Fruit fly (Drosophila melanogaster): ENCODE results near the gene CG18787.

CG18787 gene

dm6 chr2L:11973145-11973738 lies 25.9 kb downstream of the CG18787 start:
- TF ChIP-seq EcR (GFP tag; optimal IDR thresholded peaks at IDR 0.05) = no peak
- TF ChIP-seq pan (optimal IDR thresholded peaks at IDR 0.05) = no peak
- TF ChIP-seq CG8478 (optimal IDR thresholded peaks at IDR 0.05) = no peak
- TF ChIP-seq Dll (optimal IDR thresholded peaks at IDR 0.05) = no peak
- TF ChIP-seq psq (optimal IDR thresholded peaks at IDR 0.05) = no peak
- TF ChIP-seq usp (GFP tag; optimal IDR thresholded peaks at IDR 0.05) = no peak

DNA sequence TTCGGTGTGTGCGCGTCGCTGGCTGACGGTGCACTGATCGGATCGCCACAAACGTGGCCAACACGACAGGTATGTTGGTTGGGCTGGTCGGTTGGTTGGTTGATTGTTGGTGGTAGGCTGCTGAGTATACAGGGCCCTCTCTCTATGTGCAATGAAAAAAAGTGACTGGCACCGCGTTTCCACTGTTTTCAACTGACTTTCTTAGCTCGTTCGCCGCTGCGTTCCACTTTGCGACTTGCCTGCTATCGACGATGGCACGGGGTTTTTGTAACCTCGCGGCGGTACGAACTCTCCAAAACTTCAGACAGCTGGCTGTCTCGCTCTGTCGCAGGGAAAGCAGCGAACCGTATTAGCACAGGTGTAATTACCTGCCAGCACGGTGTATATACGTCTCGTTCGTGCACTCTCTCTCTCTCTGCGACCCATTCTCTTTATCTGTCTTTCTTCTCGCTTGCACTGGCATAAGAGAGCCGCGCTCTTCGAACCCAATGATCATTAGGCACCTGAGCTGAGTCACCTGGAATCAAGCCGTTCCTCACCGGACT lies 28.2 kb downstream of the CG18787 start:
- no peak for TF ChIP-seq EcR (GFP tag; optimal IDR thresholded peaks at IDR 0.05)
- TF ChIP-seq Dll (optimal IDR thresholded peaks at IDR 0.05) = peak; percentile 75
- no peak for TF ChIP-seq psq (optimal IDR thresholded peaks at IDR 0.05)
- TF ChIP-seq usp (GFP tag; optimal IDR thresholded peaks at IDR 0.05) = no peak
- TF ChIP-seq pan (optimal IDR thresholded peaks at IDR 0.05) = no peak
- TF ChIP-seq CG8478 (optimal IDR thresholded peaks at IDR 0.05) = peak; percentile 84

- no peak for TF ChIP-seq CG8478 (optimal IDR thresholded peaks at IDR 0.05)
- TF ChIP-seq EcR (GFP tag; optimal IDR thresholded peaks at IDR 0.05) = no peak
- TF ChIP-seq psq (optimal IDR thresholded peaks at IDR 0.05) = no peak
- TF ChIP-seq usp (GFP tag; optimal IDR thresholded peaks at IDR 0.05) = no peak
These were observed 28.8 kb downstream of the CG18787 start for dm6 chr2L:11970343-11970742.

- TF ChIP-seq EcR (GFP tag; optimal IDR thresholded peaks at IDR 0.05) (no peak), pan (optimal IDR thresholded peaks at IDR 0.05) (no peak), Dll (optimal IDR thresholded peaks at IDR 0.05) (no peak), CG8478 (optimal IDR thresholded peaks at IDR 0.05) (no peak), usp (GFP tag; optimal IDR thresholded peaks at IDR 0.05) (no peak), psq (optimal IDR thresholded peaks at IDR 0.05) (no peak)
These were observed 29.7 kb downstream of the CG18787 start for dm6 chr2L:11969424-11969823.

DNA sequence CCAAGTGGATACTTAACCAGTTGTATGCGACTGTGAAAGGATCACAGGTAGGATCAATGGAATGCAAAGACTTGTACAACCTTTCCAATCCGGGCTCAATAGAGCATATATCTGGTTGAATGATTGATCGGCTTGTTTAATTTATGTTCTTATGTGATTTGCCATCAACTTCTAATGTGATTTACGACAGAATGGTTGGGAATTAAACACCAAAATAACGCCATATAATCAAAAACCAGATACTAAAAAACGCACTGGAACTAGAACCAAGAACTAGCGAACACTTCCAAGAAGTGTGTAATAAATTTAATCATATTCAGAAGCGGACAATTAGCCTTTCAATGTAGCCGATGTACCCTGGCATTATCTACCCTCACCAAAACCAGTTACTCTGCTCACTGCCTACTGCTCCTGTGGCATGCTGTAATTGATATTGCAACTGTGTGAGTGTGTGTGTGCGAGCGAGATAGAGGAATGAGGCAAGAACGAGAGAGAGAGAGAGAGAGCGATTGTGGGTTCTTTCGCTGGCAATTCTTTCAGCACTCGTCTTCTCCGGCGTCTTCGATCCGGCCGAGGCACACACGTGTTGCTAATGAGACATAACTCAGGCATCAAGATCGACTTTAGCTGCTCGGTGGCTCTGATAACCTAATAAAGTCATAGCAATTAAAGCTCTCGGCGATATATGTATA lies 30.4 kb downstream of the CG18787 start:
- TF ChIP-seq usp (GFP tag; optimal IDR thresholded peaks at IDR 0.05) (no peak), EcR (GFP tag; optimal IDR thresholded peaks at IDR 0.05) (no peak), pan (optimal IDR thresholded peaks at IDR 0.05) (no peak), psq (optimal IDR thresholded peaks at IDR 0.05) (no peak), Dll (optimal IDR thresholded peaks at IDR 0.05) (no peak), CG8478 (optimal IDR thresholded peaks at IDR 0.05) (peak; percentile 26)

DNA sequence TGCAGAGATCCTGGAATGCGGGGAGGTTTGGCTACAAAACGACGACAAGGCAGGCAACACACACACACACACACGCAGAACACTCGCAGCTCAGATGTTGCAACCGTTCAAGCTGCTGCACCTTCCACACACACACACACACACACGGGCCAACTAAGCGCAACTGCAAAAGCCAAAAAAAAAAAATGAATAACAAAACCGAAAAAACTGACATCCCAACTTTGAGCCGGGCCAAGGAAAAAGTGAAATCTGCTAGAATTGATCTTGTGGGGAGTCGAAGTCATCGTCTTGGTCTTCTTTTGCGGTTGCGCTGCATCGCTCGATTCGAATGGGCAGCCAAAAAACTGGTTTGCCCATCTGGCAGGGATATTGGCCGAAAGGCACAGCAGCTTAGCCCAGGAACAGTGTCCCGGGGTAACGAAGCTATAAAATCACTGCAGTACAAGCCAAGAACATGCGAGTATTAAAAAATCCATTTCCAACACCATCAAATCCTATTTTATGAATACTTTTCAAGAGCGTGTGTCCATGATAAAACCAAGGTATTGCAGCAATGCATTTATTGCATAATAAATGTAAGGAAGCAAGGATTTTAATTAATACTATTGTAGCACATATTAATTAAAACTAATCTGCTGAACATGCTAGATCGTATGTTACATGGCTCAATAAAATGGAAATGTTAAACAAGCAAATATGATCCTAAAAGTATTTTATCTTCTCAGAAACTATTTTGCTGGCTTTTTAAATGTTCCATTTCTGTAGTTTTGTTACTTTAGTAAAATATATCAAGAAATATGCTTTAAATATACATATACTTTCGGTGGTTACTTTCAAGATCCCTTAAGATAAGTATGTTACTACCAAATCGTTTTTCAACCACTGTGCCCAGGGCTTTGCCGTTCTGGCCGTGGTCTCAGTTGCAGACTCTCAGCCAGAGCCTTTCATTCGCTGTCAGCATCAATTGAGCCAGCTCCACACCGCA lies 33.2 kb downstream of the CG18787 start:
- TF ChIP-seq usp (GFP tag; optimal IDR thresholded peaks at IDR 0.05) (no peak), psq (optimal IDR thresholded peaks at IDR 0.05) (no peak), EcR (GFP tag; optimal IDR thresholded peaks at IDR 0.05) (no peak), Dll (optimal IDR thresholded peaks at IDR 0.05) (no peak), CG8478 (optimal IDR thresholded peaks at IDR 0.05) (no peak), pan (optimal IDR thresholded peaks at IDR 0.05) (no peak)

DNA sequence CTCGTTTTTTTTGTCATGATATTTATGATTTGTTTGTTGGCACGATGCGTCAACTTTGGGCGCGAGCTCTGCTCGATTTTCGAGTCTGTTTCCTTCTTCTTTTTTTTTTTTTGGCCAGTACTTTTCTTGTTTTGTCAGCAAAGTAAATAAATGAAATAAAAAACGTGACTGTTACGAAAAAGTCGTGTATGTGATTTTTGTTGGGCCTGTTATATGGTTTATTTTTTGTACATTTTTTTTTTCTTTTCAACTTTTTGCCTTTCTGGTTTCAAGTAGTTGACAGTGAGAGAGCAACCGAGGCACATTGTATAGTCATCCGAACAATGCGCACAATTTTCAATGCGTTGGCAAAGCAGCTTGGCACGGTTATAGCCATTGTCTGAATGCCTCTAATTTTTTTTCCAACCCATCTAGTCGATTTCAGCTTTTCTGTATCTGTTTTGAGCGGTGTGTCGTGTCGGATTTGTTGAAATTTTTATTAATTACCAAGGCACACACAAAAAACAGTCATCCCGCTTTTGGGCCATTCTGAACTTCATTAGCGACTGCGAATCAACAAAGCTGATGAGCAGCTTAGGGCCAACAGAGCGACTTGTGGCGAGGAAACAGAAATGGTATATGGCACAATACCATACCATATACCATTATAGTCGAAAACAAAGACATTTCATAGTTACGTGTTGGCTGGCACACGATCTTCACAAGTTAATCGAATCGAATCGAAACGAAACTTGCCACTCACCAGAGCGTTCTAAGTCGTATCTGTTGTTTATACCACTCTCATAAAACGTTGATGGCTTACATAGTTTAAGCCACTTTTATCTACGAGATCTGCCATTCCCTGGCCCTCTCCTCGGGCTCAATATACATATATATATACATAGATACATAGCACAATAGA lies 35.5 kb downstream of the CG18787 start:
- TF ChIP-seq EcR (GFP tag; optimal IDR thresholded peaks at IDR 0.05) (no peak), pan (optimal IDR thresholded peaks at IDR 0.05) (no peak), psq (optimal IDR thresholded peaks at IDR 0.05) (no peak), Dll (optimal IDR thresholded peaks at IDR 0.05) (no peak), usp (GFP tag; optimal IDR thresholded peaks at IDR 0.05) (no peak), CG8478 (optimal IDR thresholded peaks at IDR 0.05) (no peak)

DNA sequence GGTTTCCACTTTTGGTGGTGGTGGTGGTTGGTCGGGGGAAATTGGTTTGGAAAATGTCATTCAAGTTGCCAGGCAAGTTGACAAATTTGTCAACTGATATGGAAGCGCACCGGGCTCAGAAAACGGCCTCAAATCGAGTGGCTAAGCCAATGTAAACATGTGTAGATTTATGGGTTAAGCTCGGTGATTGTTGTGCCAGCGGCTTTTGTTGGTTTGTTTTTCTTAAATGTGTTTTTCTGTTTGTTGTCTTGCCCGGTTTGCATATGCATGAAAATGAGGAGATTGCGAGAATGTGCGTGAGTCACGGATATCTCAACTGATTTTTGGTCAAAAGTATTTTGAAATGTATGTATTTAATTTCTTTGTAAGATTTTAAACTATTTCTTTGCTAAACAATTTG lies 38.2 kb downstream of the CG18787 start:
- TF ChIP-seq usp (GFP tag; optimal IDR thresholded peaks at IDR 0.05) (no peak), psq (optimal IDR thresholded peaks at IDR 0.05) (no peak), pan (optimal IDR thresholded peaks at IDR 0.05) (no peak), CG8478 (optimal IDR thresholded peaks at IDR 0.05) (no peak), EcR (GFP tag; optimal IDR thresholded peaks at IDR 0.05) (no peak), Dll (optimal IDR thresholded peaks at IDR 0.05) (no peak)

DNA sequence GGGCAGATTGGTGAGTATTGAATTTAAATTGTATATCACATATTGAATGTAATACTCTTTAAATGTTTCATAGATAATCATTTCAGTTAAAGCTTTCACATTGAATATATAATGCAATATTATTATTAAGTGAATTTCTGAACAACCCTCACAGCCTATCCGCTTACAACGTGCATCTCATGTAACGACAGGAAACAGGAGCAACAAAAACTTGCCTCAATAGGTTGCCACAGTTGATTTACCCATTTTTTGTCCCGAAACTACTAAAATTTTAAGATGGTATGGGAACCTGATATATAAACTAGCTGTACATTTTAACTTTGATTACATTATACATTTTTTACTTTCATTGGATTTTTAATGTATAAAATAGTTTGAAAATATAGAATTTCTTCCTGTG lies 40.4 kb downstream of the CG18787 start:
- TF ChIP-seq usp (GFP tag; optimal IDR thresholded peaks at IDR 0.05) (no peak), psq (optimal IDR thresholded peaks at IDR 0.05) (no peak), CG8478 (optimal IDR thresholded peaks at IDR 0.05) (no peak), pan (optimal IDR thresholded peaks at IDR 0.05) (no peak), EcR (GFP tag; optimal IDR thresholded peaks at IDR 0.05) (no peak)

- TF ChIP-seq CG8478 (optimal IDR thresholded peaks at IDR 0.05) (no peak), EcR (GFP tag; optimal IDR thresholded peaks at IDR 0.05) (no peak), Dll (optimal IDR thresholded peaks at IDR 0.05) (no peak)
These were observed 43.3 kb downstream of the CG18787 start for dm6 chr2L:11955839-11956238.

DNA sequence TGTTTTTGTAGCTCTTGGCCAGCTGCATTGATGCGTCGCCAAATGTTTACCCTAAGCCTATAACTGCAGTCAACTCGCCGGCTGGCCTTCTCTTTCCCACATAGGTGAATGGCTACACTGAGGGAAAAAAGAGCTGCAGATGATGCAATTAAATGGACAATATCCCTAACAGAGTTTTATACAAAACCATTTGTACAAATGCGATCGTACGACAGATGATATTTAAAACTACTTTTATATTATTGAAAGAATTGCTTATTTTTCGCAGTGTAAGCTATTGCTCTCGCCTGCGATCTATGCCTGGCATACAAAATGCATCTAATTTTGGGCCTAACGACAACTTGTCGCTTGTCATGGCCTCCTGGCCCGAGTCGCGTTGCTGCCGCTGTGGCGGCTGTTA lies 49.2 kb downstream of the CG18787 start:
- TF ChIP-seq pan (optimal IDR thresholded peaks at IDR 0.05) (no peak), CG8478 (optimal IDR thresholded peaks at IDR 0.05) (no peak), Dll (optimal IDR thresholded peaks at IDR 0.05) (no peak), psq (optimal IDR thresholded peaks at IDR 0.05) (no peak), EcR (GFP tag; optimal IDR thresholded peaks at IDR 0.05) (no peak), usp (GFP tag; optimal IDR thresholded peaks at IDR 0.05) (no peak)

All from whole organism.